Worm (Caenorhabditis elegans) whole organism, young adult: ENCODE results near the gene lec-12.
A peak's percentile ranks its signal among the peaks of the same experiment; 100 is the strongest.

Source experiments
- B0019.2 ChIP-seq: fragments of 200-800 bp; sonication (Bioruptor generic); conservative IDR thresholded peaks from 2 replicates; pipeline ENCODE4 v1.3.6; 2022; ENCODE audit warnings: missing genetic modification reagents, missing genetic modification characterization, missing compliant biosample characterization
- B0035.1 ChIP-seq: sonication (generic microtip); optimal IDR thresholded peaks from 2 replicates; lab custom pipeline; 2016; ENCODE audit warnings: missing genetic modification characterization, mild to moderate bottlenecking, missing compliant biosample characterization, missing genotype, missing genetic modification reagents
- B0261.1 ChIP-seq: sonication (generic microtip); optimal IDR thresholded peaks from 2 replicates; lab custom pipeline; 2016; ENCODE audit warnings: mild to moderate bottlenecking, missing genetic modification characterization, moderate library complexity, missing compliant biosample characterization
- C17E4.6 ChIP-seq: fragments of 200-800 bp; sonication (Bioruptor generic); IDR thresholded peaks from 2 replicates; pipeline ENCODE4 v1.3.6; 2022; ENCODE audit warnings: missing genetic modification reagents, missing genetic modification characterization, missing compliant biosample characterization
- D2030.7 ChIP-seq: fragments of 200-800 bp; sonication (Bioruptor generic); IDR thresholded peaks from 2 replicates; pipeline ENCODE4 v1.3.6; 2022; ENCODE audit warnings: missing genetic modification reagents, missing genetic modification characterization, missing compliant biosample characterization
- F49E8.2 ChIP-seq: sonication (generic microtip); optimal IDR thresholded peaks from 3 replicates; lab custom pipeline; 2017; ENCODE audit warnings: missing genetic modification characterization, mild to moderate bottlenecking, missing compliant biosample characterization, antibody characterized with exemption, moderate library complexity; ENCODE audit not compliant: insufficient read depth
- F57A8.1 ChIP-seq: fragments of 200-800 bp; sonication (Bioruptor generic); optimal IDR thresholded peaks from 2 replicates; lab custom pipeline; 2018; ENCODE audit warnings: mild to moderate bottlenecking, missing genetic modification characterization, moderate library complexity, missing compliant biosample characterization
- Y53G8AR.9 ChIP-seq: fragments of 200-800 bp; sonication (Bioruptor generic); conservative IDR thresholded peaks from 2 replicates; pipeline ENCODE4 v1.3.6; 2022; ENCODE audit warnings: missing genetic modification reagents, missing genetic modification characterization, missing compliant biosample characterization
- Y79H2A.3 ChIP-seq: fragments of 200-800 bp; sonication (Bioruptor generic); conservative IDR thresholded peaks from 2 replicates; pipeline ENCODE4 v1.3.6; 2022; ENCODE audit warnings: missing genetic modification reagents, missing genetic modification characterization, missing compliant biosample characterization
- ama-1 ChIP-seq, 3 experiments: fragments of 150-350 bp in 1 of 3; sonication (generic microtip) in 2 of 3; optimal IDR thresholded peaks; 2 replicates each; lab custom pipeline; 2014 to 2018; ENCODE audit warnings: missing biosample characterization in 2 of 3, missing genetic modification characterization in 2 of 3, missing genetic modification reagents in 2 of 3
- atf-7 ChIP-seq: sonication (generic microtip); optimal IDR thresholded peaks from 2 replicates; lab custom pipeline; 2017; ENCODE audit warnings: mild to moderate bottlenecking, missing genetic modification characterization, missing compliant biosample characterization
- athp-1 ChIP-seq: sonication (generic microtip); optimal IDR thresholded peaks from 2 replicates; lab custom pipeline; 2017; ENCODE audit warnings: mild to moderate bottlenecking, missing genetic modification characterization, missing compliant biosample characterization
- attf-3 ChIP-seq: fragments of 200-800 bp; sonication (Bioruptor generic); conservative IDR thresholded peaks from 2 replicates; pipeline ENCODE4 v1.3.6; 2022; ENCODE audit warnings: missing genetic modification reagents, missing genetic modification characterization, missing compliant biosample characterization
- attf-6 ChIP-seq: fragments of 200-800 bp; sonication (Bioruptor generic); IDR thresholded peaks from 2 replicates; pipeline ENCODE4 v1.3.6; 2022; ENCODE audit warnings: missing genetic modification reagents, missing genetic modification characterization, missing compliant biosample characterization
- bed-2 ChIP-seq: fragments of 200-800 bp; sonication (Bioruptor generic); IDR thresholded peaks from 2 replicates; pipeline ENCODE4 v1.3.6; 2022; ENCODE audit warnings: missing genetic modification reagents, missing genetic modification characterization, missing compliant biosample characterization
- ceh-91 ChIP-seq: fragments of 200-800 bp; sonication (Bioruptor generic); IDR thresholded peaks from 2 replicates; pipeline ENCODE4 v1.3.6; 2022; ENCODE audit warnings: missing genetic modification reagents, missing genetic modification characterization, missing compliant biosample characterization
- chd-7 ChIP-seq: sonication (generic microtip); optimal IDR thresholded peaks from 2 replicates; lab custom pipeline; 2016; ENCODE audit warnings: mild to moderate bottlenecking, missing genetic modification characterization, moderate library complexity, missing compliant biosample characterization
- die-1 ChIP-seq: sonication (generic microtip); optimal IDR thresholded peaks from 2 replicates; lab custom pipeline; 2016; ENCODE audit warnings: missing genotype, mild to moderate bottlenecking, missing genetic modification characterization, missing compliant biosample characterization
- dox-1 ChIP-seq: fragments of 200-800 bp; sonication (Bioruptor generic); IDR thresholded peaks from 2 replicates; pipeline ENCODE4 v1.3.6; 2022; ENCODE audit warnings: missing genetic modification reagents, missing genetic modification characterization, missing compliant biosample characterization
- dpl-1 ChIP-seq: fragments of 150-350 bp; optimal IDR thresholded peaks from 2 replicates; lab custom pipeline; 2014; ENCODE audit warnings: missing biosample characterization, missing genetic modification reagents, missing genetic modification characterization
- efl-1 ChIP-seq: fragments of 150-350 bp; optimal IDR thresholded peaks from 2 replicates; lab custom pipeline; 2014; ENCODE audit warnings: missing biosample characterization, missing genetic modification reagents, missing genetic modification characterization
- egrh-3 ChIP-seq: fragments of 200-800 bp; sonication (Bioruptor generic); IDR thresholded peaks from 2 replicates; pipeline ENCODE4 v1.3.6; 2022; ENCODE audit warnings: missing genetic modification reagents, missing genetic modification characterization, missing compliant biosample characterization
- ekl-4 ChIP-seq: fragments of 200-800 bp; sonication (Bioruptor generic); IDR thresholded peaks from 2 replicates; pipeline ENCODE4 v1.3.6; 2022; ENCODE audit warnings: missing genetic modification reagents, missing genetic modification characterization, missing compliant biosample characterization
- him-1 ChIP-seq: sonication (generic microtip); optimal IDR thresholded peaks from 2 replicates; lab custom pipeline; 2016; ENCODE audit warnings: missing genotype, missing genetic modification reagents, missing genetic modification characterization, missing compliant biosample characterization
- hmg-20 ChIP-seq: fragments of 200-800 bp; sonication (Bioruptor generic); IDR thresholded peaks from 2 replicates; pipeline ENCODE4 v1.3.6; 2022; ENCODE audit warnings: missing genetic modification reagents, missing genetic modification characterization, missing compliant biosample characterization
- hrde-1 ChIP-seq: sonication (generic microtip); optimal IDR thresholded peaks from 2 replicates; lab custom pipeline; 2016; ENCODE audit warnings: missing genetic modification characterization, mild to moderate bottlenecking, missing compliant biosample characterization, moderate library complexity, missing genotype, missing genetic modification reagents, borderline replicate concordance
- lin-26 ChIP-seq: fragments of 200-800 bp; sonication (Bioruptor generic); IDR thresholded peaks from 2 replicates; pipeline ENCODE4 v1.3.6; 2022; ENCODE audit warnings: missing genetic modification reagents, missing genetic modification characterization, missing compliant biosample characterization
- lin-35 ChIP-seq, 3 experiments: fragments of 150-350 bp in 2 of 3; sonication (generic microtip) in 1 of 3; optimal IDR thresholded peaks; 2 replicates each; lab custom pipeline; 2014 to 2018; ENCODE audit warnings: missing biosample characterization in 3 of 3, missing genetic modification characterization in 3 of 3, missing genetic modification reagents in 3 of 3
- lin-54 ChIP-seq: fragments of 200-800 bp; sonication (Bioruptor generic); optimal IDR thresholded peaks from 2 replicates; lab custom pipeline; 2018; ENCODE audit warnings: mild to moderate bottlenecking, missing genetic modification characterization, missing compliant biosample characterization
- madf-10 ChIP-seq: sonication (generic microtip); optimal IDR thresholded peaks from 2 replicates; lab custom pipeline; 2016; ENCODE audit warnings: mild to moderate bottlenecking, missing genetic modification characterization, missing compliant biosample characterization
- madf-6 ChIP-seq: fragments of 200-800 bp; sonication (Bioruptor generic); IDR thresholded peaks from 2 replicates; pipeline ENCODE4 v1.3.6; 2022; ENCODE audit warnings: missing genetic modification reagents, missing genetic modification characterization, missing compliant biosample characterization
- madf-8 ChIP-seq: fragments of 200-800 bp; sonication (Bioruptor generic); conservative IDR thresholded peaks from 2 replicates; pipeline ENCODE4 v1.3.6; 2022; ENCODE audit warnings: missing genetic modification reagents, missing genetic modification characterization, missing compliant biosample characterization
- mcd-1 ChIP-seq: fragments of 200-800 bp; sonication (Bioruptor generic); IDR thresholded peaks from 2 replicates; pipeline ENCODE4 v1.3.6; 2022; ENCODE audit warnings: missing genetic modification reagents, missing genetic modification characterization, missing compliant biosample characterization
- nfya-1 ChIP-seq: sonication (generic microtip); optimal IDR thresholded peaks from 2 replicates; lab custom pipeline; 2017; ENCODE audit warnings: antibody characterized with exemption, missing compliant biosample characterization, missing genetic modification characterization, borderline replicate concordance; ENCODE audit not compliant: insufficient read depth
- pha-4 ChIP-seq: fragments of 150-350 bp; sonication (generic microtip); optimal IDR thresholded peaks from 2 replicates; lab custom pipeline; 2014; ENCODE audit warnings: missing biosample characterization, missing genetic modification reagents, missing genetic modification characterization
- rcor-1 ChIP-seq: fragments of 200-800 bp; sonication (Bioruptor generic); IDR thresholded peaks from 2 replicates; pipeline ENCODE4 v1.3.6; 2022; ENCODE audit warnings: missing genetic modification reagents, missing genetic modification characterization, missing compliant biosample characterization
- repo-1 ChIP-seq: sonication (generic microtip); optimal IDR thresholded peaks from 2 replicates; lab custom pipeline; 2017; ENCODE audit warnings: mild to moderate bottlenecking, missing genetic modification characterization, missing compliant biosample characterization
- snpc-4 ChIP-seq, 5 experiments: fragments of 150-350 bp in 1 of 5; sonication (generic microtip) in 4 of 5; optimal IDR thresholded peaks; 2 replicates each; lab custom pipeline; 2014 to 2018; ENCODE audit warnings: missing genetic modification characterization in 5 of 5, missing biosample characterization in 3 of 5, antibody characterized with exemption in 2 of 5, mild to moderate bottlenecking in 2 of 5, missing compliant biosample characterization in 2 of 5, missing genotype in 2 of 5, moderate library complexity in 2 of 5, missing genetic modification reagents in 1 of 5
- sptf-2 ChIP-seq: fragments of 200-800 bp; sonication (Bioruptor generic); optimal IDR thresholded peaks from 2 replicates; lab custom pipeline; 2018; ENCODE audit warnings: mild to moderate bottlenecking, missing genetic modification characterization, missing compliant biosample characterization
- tbp1 ChIP-seq: fragments of 200-800 bp; sonication (Bioruptor generic); optimal IDR thresholded peaks from 2 replicates; lab custom pipeline; 2018; ENCODE audit warnings: mild to moderate bottlenecking, missing genetic modification characterization, missing compliant biosample characterization

lec-12 gene

DNA sequence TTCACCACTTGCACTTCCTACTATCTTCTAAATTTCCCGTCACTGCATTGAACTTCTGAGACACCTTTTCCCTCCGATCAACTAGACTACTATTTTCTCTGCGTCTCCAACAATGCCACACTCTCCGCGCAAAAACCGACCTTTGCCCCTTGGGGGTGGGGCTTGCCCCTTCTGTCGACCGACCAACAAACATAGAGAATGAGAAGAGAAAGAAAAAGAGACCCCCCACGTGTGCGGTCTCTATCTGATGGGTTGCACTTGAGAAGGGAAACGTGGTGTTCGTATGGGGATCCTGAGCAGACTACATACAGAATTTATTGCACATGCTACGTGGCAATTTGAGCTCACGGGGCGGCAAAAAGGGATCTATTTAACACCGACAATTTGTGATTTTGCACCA is 49.0 kb upstream of the lec-12 start (continued):
- TF ChIP-seq F57A8.1 (GFP tag; lab: Kevin White, UChicago) (no peak), tbp1 (no peak), attf-6 (GFP tag; lab: Robert Waterston, UW) (no peak), sptf-2 (GFP tag; lab: Kevin White, UChicago) (no peak), die-1 (tag; lab: Kevin White, UChicago) (no peak), snpc-4 (GFP tag; optimal IDR thresholded peaks at IDR 0.05; lab: Kevin White, UChicago) (no peak), snpc-4 (tag; optimal IDR thresholded peaks at IDR 0.05; lab: Kevin White, UChicago) (no peak), Y53G8AR.9 (GFP tag; lab: Robert Waterston, UW) (0 out of 2 replicates have a peak, but pooled peaks have one; percentile 44), ceh-91 (GFP tag; lab: Robert Waterston, UW) (no peak), B0261.1 (tag; lab: Kevin White, UChicago) (no peak), pha-4 (tag; lab: Kevin White, UChicago) (no peak), ekl-4 (GFP tag; lab: Robert Waterston, UW) (no peak), dox-1 (0 out of 2 replicates have a peak, but pooled peaks have one; percentile 43), B0035.1 (tag; lab: Kevin White, UChicago) (no peak), nfya-1 (tag; lab: Kevin White, UChicago) (no peak), madf-8 (GFP tag; lab: Robert Waterston, UW) (no peak), bed-2 (GFP tag; lab: Robert Waterston, UW) (0 out of 2 replicates have a peak, but pooled peaks have one; percentile 31), F49E8.2 (tag; lab: Kevin White, UChicago) (no peak), hmg-20 (GFP tag; lab: Robert Waterston, UW) (no peak), attf-3 (no peak), ama-1 (optimal IDR thresholded peaks at IDR 0.05; lab: Kevin White, UChicago) (no peak), ama-1 (GFP tag; optimal IDR thresholded peaks at IDR 0.05; lab: Kevin White, UChicago) (no peak), rcor-1 (GFP tag; lab: Robert Waterston, UW) (no peak), B0019.2 (GFP tag; lab: Robert Waterston, UW) (no peak), him-1 (tag; lab: Kevin White, UChicago) (no peak)

DNA sequence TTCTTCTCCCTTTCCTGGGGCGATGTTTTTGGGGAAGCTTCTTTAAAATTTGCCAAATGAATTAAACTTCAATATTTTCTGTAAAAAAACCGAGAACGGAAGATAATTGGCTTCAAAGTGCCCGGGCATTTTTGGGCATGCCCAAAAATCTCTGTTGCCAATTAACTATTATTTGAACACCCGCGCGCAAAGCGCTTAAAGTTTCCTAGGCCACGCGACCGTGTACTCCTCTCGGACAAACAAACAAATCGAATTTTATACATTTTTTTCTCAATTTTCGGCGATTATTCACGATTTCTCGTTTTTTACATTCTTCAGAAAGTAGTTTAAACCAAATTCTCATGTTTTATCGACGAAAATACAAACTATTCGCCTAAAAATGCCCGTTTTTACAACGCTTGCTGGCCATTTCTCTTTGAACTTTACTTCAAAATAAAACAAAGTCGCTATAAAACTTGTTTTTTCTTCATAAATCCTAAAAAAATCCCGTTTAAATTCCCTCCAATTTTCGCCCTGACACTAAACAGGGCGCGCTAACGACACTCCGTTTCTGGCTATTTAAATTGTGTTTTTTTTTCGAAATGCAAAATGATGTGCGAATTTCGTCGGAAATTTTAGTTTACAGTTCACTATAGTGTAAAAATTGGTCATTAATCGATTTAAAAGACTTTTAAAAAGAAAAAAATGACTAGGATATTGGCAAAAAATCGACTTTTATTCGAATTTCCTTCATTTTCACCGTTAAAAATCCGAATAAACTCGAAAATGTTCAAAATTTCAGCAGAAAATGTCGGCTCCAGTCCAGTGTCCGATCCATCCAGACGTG is 47.9 kb upstream of the lec-12 start, which contains the start of gene ttb-1:
ttb-1 (plus strand) TSS at position 776 of the 826 bp plus-strand sequence.
- no peak for TF ChIP-seq die-1 (tag; lab: Kevin White, UChicago)
- no peak for TF ChIP-seq chd-7 (tag; lab: Kevin White, UChicago)
- no peak for TF ChIP-seq lin-26
- TF ChIP-seq C17E4.6 (GFP tag; lab: Robert Waterston, UW): no peak
- TF ChIP-seq ama-1 (optimal IDR thresholded peaks at IDR 0.05; lab: Kevin White, UChicago): no peak
- TF ChIP-seq ama-1 (GFP tag; optimal IDR thresholded peaks at IDR 0.05; lab: Kevin White, UChicago): no peak
- TF ChIP-seq hrde-1 (tag; lab: Kevin White, UChicago): no peak
- TF ChIP-seq D2030.7 (GFP tag; lab: Robert Waterston, UW): peak; percentile 74
- no peak for TF ChIP-seq atf-7
- TF ChIP-seq attf-3: peak; percentile 91
- peak; percentile 68 for TF ChIP-seq efl-1
- no peak for TF ChIP-seq egrh-3
- no peak for TF ChIP-seq repo-1 (tag; lab: Kevin White, UChicago)
- no peak for TF ChIP-seq madf-10 (tag; lab: Kevin White, UChicago)
- peak; percentile 66 for TF ChIP-seq lin-54
- peak in 1 of 3 experiments; percentile 46 for TF ChIP-seq lin-35 (GFP tag; optimal IDR thresholded peaks at IDR 0.05; lab: Kevin White, UChicago)
- peak; percentile 21 for TF ChIP-seq dpl-1 (GFP tag; lab: Kevin White, UChicago)
- TF ChIP-seq B0261.1 (tag; lab: Kevin White, UChicago): no peak
- 0 out of 2 replicates have a peak, but pooled peaks have one; percentile 32 for TF ChIP-seq mcd-1 (GFP tag; lab: Robert Waterston, UW)
- peak; percentile 57; the same call in 1 of the 2 replicates for TF ChIP-seq madf-6 (GFP tag; lab: Robert Waterston, UW)
- TF ChIP-seq dox-1: 0 out of 2 replicates have a peak, but pooled peaks have one; percentile 11
- TF ChIP-seq Y79H2A.3 (GFP tag; lab: Robert Waterston, UW): no peak
- no peak for TF ChIP-seq B0035.1 (tag; lab: Kevin White, UChicago)
- no peak for TF ChIP-seq athp-1
- TF ChIP-seq, all 124 proteins: peak for 9
